Worm (Caenorhabditis elegans) whole organism, L1 larva: ENCODE results near the gene ceh-40.

Experiments
- C04F5.9 ChIP-seq: sonication (generic microtip); optimal IDR thresholded peaks from 2 replicates; lab custom pipeline; 2016; ENCODE audit warnings: missing genetic modification characterization, missing compliant biosample characterization
- C16A3.4 ChIP-seq: fragments of 150-350 bp; optimal IDR thresholded peaks from 2 replicates; lab custom pipeline; 2014; ENCODE audit warnings: missing biosample characterization, missing genetic modification characterization
- F16B12.6 ChIP-seq: fragments of 150-350 bp; optimal IDR thresholded peaks from 2 replicates; lab custom pipeline; 2014; ENCODE audit warnings: missing biosample characterization, missing genetic modification characterization
- Y116A8C.19 ChIP-seq: sonication (generic microtip); optimal IDR thresholded peaks from 2 replicates; lab custom pipeline; 2016; ENCODE audit warnings: missing compliant biosample characterization, missing genetic modification characterization, borderline replicate concordance
- aha-1 ChIP-seq: fragments of 150-350 bp; optimal IDR thresholded peaks from 2 replicates; lab custom pipeline; 2014; ENCODE audit warnings: missing biosample characterization, missing genetic modification characterization
- aly-2 ChIP-seq: fragments of 150-350 bp; optimal IDR thresholded peaks from 2 replicates; lab custom pipeline; 2014; ENCODE audit warnings: missing biosample characterization, missing genetic modification characterization
- ceh-8 ChIP-seq: fragments of 200-800 bp; sonication (Bioruptor generic); optimal IDR thresholded peaks from 2 replicates; lab custom pipeline; 2018; ENCODE audit warnings: mild to moderate bottlenecking, missing genetic modification characterization, moderate library complexity, missing compliant biosample characterization
- ceh-90 ChIP-seq: sonication (generic microtip); optimal IDR thresholded peaks from 2 replicates; lab custom pipeline; 2016; ENCODE audit warnings: missing genetic modification characterization, missing compliant biosample characterization
- ces-1 ChIP-seq: fragments of 150-350 bp; optimal IDR thresholded peaks from 2 replicates; lab custom pipeline; 2014; ENCODE audit warnings: missing biosample characterization, missing genetic modification reagents, missing genetic modification characterization
- efl-1 ChIP-seq, 4 experiments: fragments of 150-350 bp; optimal IDR thresholded peaks in 3 of 4; peaks in 1 of 4; 1 replicate in 1 of 4; 2 replicates in 3 of 4; lab custom pipeline; 2014; ENCODE audit warnings: missing biosample characterization in 2 of 4, missing genetic modification characterization in 2 of 4, missing genetic modification reagents in 2 of 4
- egl-13 ChIP-seq: sonication (generic microtip); optimal IDR thresholded peaks from 2 replicates; lab custom pipeline; 2016; ENCODE audit warnings: missing genotype, missing genetic modification reagents, missing genetic modification characterization, missing compliant biosample characterization
- egl-27 ChIP-seq, 2 experiments: fragments of 150-350 bp in 1 of 2; sonication (generic microtip); optimal IDR thresholded peaks; 3 replicates each; lab custom pipeline; 2017 to 2018; ENCODE audit warnings: missing biosample characterization in 2 of 2, missing genetic modification characterization in 2 of 2, missing genetic modification reagents in 2 of 2
- elt-2 ChIP-seq: sonication (generic microtip); optimal IDR thresholded peaks from 2 replicates; lab custom pipeline; 2016; ENCODE audit warnings: missing genetic modification characterization, mild to moderate bottlenecking, inconsistent platforms, missing compliant biosample characterization, missing genetic modification reagents
- fos-1 ChIP-seq: fragments of 150-350 bp; optimal IDR thresholded peaks from 2 replicates; lab custom pipeline; 2014; ENCODE audit warnings: missing biosample characterization, missing genetic modification characterization
- grh-1 ChIP-seq: fragments of 200-800 bp; sonication (Bioruptor generic); IDR thresholded peaks from 2 replicates; pipeline ENCODE4 v1.3.6; 2022; ENCODE audit warnings: missing genetic modification reagents, missing genetic modification characterization, missing compliant biosample characterization
- hlh-17 ChIP-seq: fragments of 200-800 bp; sonication (Bioruptor generic); optimal IDR thresholded peaks from 2 replicates; lab custom pipeline; 2018; ENCODE audit warnings: missing genetic modification characterization, mild to moderate bottlenecking, missing compliant biosample characterization, moderate library complexity, borderline replicate concordance
- hpl-2 ChIP-seq: fragments of 150-350 bp; optimal IDR thresholded peaks from 2 replicates; lab custom pipeline; 2014; ENCODE audit warnings: missing biosample characterization, missing genetic modification reagents, missing genetic modification characterization
- lin-13 ChIP-seq: fragments of 150-350 bp; optimal IDR thresholded peaks from 2 replicates; lab custom pipeline; 2014; ENCODE audit warnings: missing biosample characterization, missing genetic modification reagents, missing genetic modification characterization
- lsy-2 ChIP-seq, 2 experiments: fragments of 150-350 bp; optimal IDR thresholded peaks; 2 replicates each; lab custom pipeline; 2014; ENCODE audit warnings: missing biosample characterization in 2 of 2, missing genetic modification characterization in 2 of 2
- mef-2 ChIP-seq: fragments of 150-350 bp; optimal IDR thresholded peaks from 2 replicates; lab custom pipeline; 2014; ENCODE audit warnings: missing biosample characterization, missing genetic modification characterization
- nhr-237 ChIP-seq: fragments of 150-350 bp; optimal IDR thresholded peaks from 2 replicates; lab custom pipeline; 2014; ENCODE audit warnings: missing biosample characterization, missing genetic modification characterization
- nhr-47 ChIP-seq: sonication (generic microtip); optimal IDR thresholded peaks from 2 replicates; lab custom pipeline; 2016; ENCODE audit warnings: mild to moderate bottlenecking, missing genetic modification characterization, moderate library complexity, missing compliant biosample characterization
- pax-3 ChIP-seq: fragments of 200-800 bp; sonication (Bioruptor generic); optimal IDR thresholded peaks from 2 replicates; lab custom pipeline; 2018; ENCODE audit warnings: mild to moderate bottlenecking, missing genetic modification characterization, moderate library complexity, missing compliant biosample characterization
- unc-130 ChIP-seq: fragments of 150-350 bp; optimal IDR thresholded peaks from 2 replicates; lab custom pipeline; 2017; ENCODE audit warnings: missing biosample characterization, missing genetic modification characterization, inconsistent platforms
- unc-62 ChIP-seq: fragments of 150-350 bp; optimal IDR thresholded peaks from 2 replicates; lab custom pipeline; 2014; ENCODE audit warnings: missing biosample characterization, missing genetic modification reagents, missing genetic modification characterization
- unc-86 ChIP-seq: sonication (generic microtip); optimal IDR thresholded peaks from 2 replicates; lab custom pipeline; 2016; ENCODE audit warnings: missing genetic modification characterization, missing compliant biosample characterization
- unc-98 ChIP-seq: fragments of 200-800 bp; sonication (Bioruptor generic); IDR thresholded peaks from 2 replicates; pipeline ENCODE4 v1.3.6; 2022; ENCODE audit warnings: missing genetic modification characterization, missing compliant biosample characterization
- vab-15 ChIP-seq: sonication (generic microtip); optimal IDR thresholded peaks from 2 replicates; lab custom pipeline; 2017; ENCODE audit warnings: missing genotype, mild to moderate bottlenecking, missing genetic modification characterization, missing compliant biosample characterization

Gene ceh-40

ce11 chrX:12275577-12275976 is 45.0 kb downstream of the ceh-40 start, which contains the start of gene C04B4.6:
Gene C04B4.6 (minus strand): TSS chrX:12275677.
- TF ChIP-seq grh-1 (GFP tag; lab: Robert Waterston, UW): no peak
- TF ChIP-seq elt-2: no peak
- TF ChIP-seq ceh-8 (GFP tag; lab: Kevin White, UChicago): no peak
- no peak for TF ChIP-seq lin-13
- TF ChIP-seq aha-1: no peak
- no peak for TF ChIP-seq ceh-90
- TF ChIP-seq C16A3.4 (tag; lab: Kevin White, UChicago): no peak
- TF ChIP-seq fos-1 (tag; lab: Kevin White, UChicago): no peak
- no peak for TF ChIP-seq Y116A8C.19 (tag; lab: Kevin White, UChicago)

- TF ChIP-seq aly-2 (tag; lab: Kevin White, UChicago): no peak
- TF ChIP-seq egl-13 (tag; lab: Kevin White, UChicago): no peak
- TF ChIP-seq F16B12.6 (tag; lab: Kevin White, UChicago): no peak
- TF ChIP-seq hlh-17 (GFP tag; lab: Kevin White, UChicago): no peak
- no peak for TF ChIP-seq hpl-2 (GFP tag; lab: Kevin White, UChicago)
Observed at ce11 chrX:12273870-12274269, 46.7 kb downstream of the ceh-40 start, which contains the start of gene H19J13.2. Gene H19J13.2 (minus strand): TSS chrX:12273970.

ce11 chrX:12270841-12271240 is 49.7 kb downstream of the ceh-40 start, which contains the start of gene otpl-8:
Gene otpl-8 (minus strand): TSS chrX:12270941.
- TF ChIP-seq vab-15: no peak
- TF ChIP-seq C04F5.9 (tag; lab: Kevin White, UChicago): no peak
- no peak for TF ChIP-seq lin-13
- no peak for TF ChIP-seq pax-3 (tag; lab: Kevin White, UChicago)
- TF ChIP-seq ceh-8 (GFP tag; lab: Kevin White, UChicago): no peak
- TF ChIP-seq egl-27 (tag; optimal IDR thresholded peaks at IDR 0.05; lab: Kevin White, UChicago): no peak
- no peak for TF ChIP-seq unc-62
- no peak for TF ChIP-seq nhr-237 (tag; lab: Kevin White, UChicago)
- TF ChIP-seq unc-130 (tag; lab: Kevin White, UChicago): no peak
- TF ChIP-seq unc-98: no peak
- TF ChIP-seq lsy-2 (tag; optimal IDR thresholded peaks at IDR 0.05; lab: Kevin White, UChicago): no peak
- TF ChIP-seq ces-1 (GFP tag; lab: Kevin White, UChicago): no peak
- no peak for TF ChIP-seq mef-2 (tag; lab: Kevin White, UChicago)
- no peak for TF ChIP-seq grh-1 (GFP tag; lab: Robert Waterston, UW)
- TF ChIP-seq nhr-47: no peak
- no peak for TF ChIP-seq aly-2 (tag; lab: Kevin White, UChicago)
- TF ChIP-seq unc-86 (tag; lab: Kevin White, UChicago): no peak
- no peak for TF ChIP-seq efl-1 (optimal IDR thresholded peaks at IDR 0.05; lab: Kevin White, UChicago)
- TF ChIP-seq efl-1 (GFP tag; optimal IDR thresholded peaks at IDR 0.05 in 1 of 2; lab: Kevin White, UChicago): no peak
- TF ChIP-seq, all 84 proteins: peak for 0
